Worm (Caenorhabditis elegans) whole organism, mixed stage, embryonic: ENCODE results near the gene ver-3.

ENCODE experiments used
- ceh-43 ChIP-seq: fragments of 200-800 bp; sonication (Bioruptor generic); optimal IDR thresholded peaks from 2 replicates; lab custom pipeline; 2018; ENCODE audit warnings: mild to moderate bottlenecking, missing genetic modification characterization, moderate library complexity, missing compliant biosample characterization
- drap-1 ChIP-seq: fragments of 200-800 bp; sonication (Bioruptor generic); optimal IDR thresholded peaks from 3 replicates; lab custom pipeline; 2018; ENCODE audit warnings: mild to moderate bottlenecking, missing genetic modification characterization, missing compliant biosample characterization
- unc-62 ChIP-seq: fragments of 150-350 bp; optimal IDR thresholded peaks from 2 replicates; lab custom pipeline; 2014; ENCODE audit warnings: missing biosample characterization, missing genetic modification reagents, missing genetic modification characterization

DNA sequence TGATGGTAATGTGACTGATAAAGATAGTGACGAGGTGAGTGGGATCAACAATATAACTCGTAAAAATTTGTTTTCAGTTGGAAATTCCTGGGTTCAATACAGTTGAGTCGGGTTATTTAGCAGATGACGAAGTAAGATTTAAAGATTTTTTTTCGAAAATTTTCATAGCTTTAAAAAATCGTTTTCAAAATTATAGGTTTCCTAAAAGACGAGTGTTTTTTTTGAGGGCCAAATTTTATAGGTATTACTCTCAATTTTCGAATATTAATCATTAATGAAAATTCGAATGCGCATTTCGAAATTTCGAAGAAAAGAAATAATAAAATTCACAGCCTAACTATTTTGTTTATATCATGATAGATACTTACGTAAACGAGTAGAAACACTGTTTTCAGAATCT, 21.2 kb upstream of the ver-3 start:
- TF ChIP-seq drap-1 (GFP tag; lab: Kevin White, UChicago) (no peak), ceh-43 (GFP tag; lab: Kevin White, UChicago) (no peak), unc-62 (no peak)
